Worm (Caenorhabditis elegans): ENCODE data around the gene K03A1.4.

- TF ChIP-seq dao-5 (tag; optimal IDR thresholded peaks at IDR 0.05) = no peak
- no peak for TF ChIP-seq W03F9.2 (tag; optimal IDR thresholded peaks at IDR 0.05)
Measured at ce11 chrX:7269379-7269778, 29.2 kb downstream of the K03A1.4 start, which contains the start of gene grd-7.
